Worm (Caenorhabditis elegans) whole organism, L4/young adult: ENCODE results near the gene T24H7.9.

Source experiments
- W03F9.2 ChIP-seq: fragments of 150-350 bp; optimal IDR thresholded peaks from 2 replicates; lab custom pipeline; 2014; ENCODE audit warnings: missing biosample characterization, missing genetic modification characterization
- dao-5 ChIP-seq: sonication (generic microtip); optimal IDR thresholded peaks from 2 replicates; lab custom pipeline; 2016; ENCODE audit warnings: missing genotype, missing genetic modification characterization, moderate library complexity, missing compliant biosample characterization
- him-1 ChIP-seq: sonication (generic microtip); optimal IDR thresholded peaks from 2 replicates; lab custom pipeline; 2016; ENCODE audit warnings: missing genotype, missing genetic modification reagents, missing genetic modification characterization, missing compliant biosample characterization

The T24H7.9 gene

DNA sequence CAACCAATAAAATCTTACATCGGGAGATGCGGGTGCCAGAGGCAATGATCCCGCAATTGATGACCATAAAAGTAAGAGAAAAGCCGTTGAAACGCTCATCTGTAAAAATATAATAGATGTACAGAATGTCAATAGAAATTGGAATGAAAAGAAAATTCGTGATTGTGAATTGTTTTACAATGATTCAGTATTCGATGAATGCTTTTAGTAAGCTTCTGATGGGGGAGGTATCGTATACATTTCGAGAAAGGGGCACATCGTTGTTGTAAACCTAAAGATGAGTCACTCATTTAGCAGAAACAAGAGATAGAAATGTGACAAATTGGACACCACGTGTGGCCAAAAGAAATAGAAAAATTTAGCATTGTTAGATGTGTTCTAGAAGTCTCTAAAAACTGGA lies 12.7 kb downstream of the T24H7.9 start, which contains the start of gene C30B5.6:
TSS of gene C30B5.6 (minus strand) at position 101 of the 400 bp plus-strand sequence.
- TF ChIP-seq him-1 (tag; lab: Kevin White, UChicago) = no peak
- no peak for TF ChIP-seq dao-5 (tag; lab: Kevin White, UChicago)
- TF ChIP-seq W03F9.2 (tag; lab: Kevin White, UChicago) = no peak

DNA sequence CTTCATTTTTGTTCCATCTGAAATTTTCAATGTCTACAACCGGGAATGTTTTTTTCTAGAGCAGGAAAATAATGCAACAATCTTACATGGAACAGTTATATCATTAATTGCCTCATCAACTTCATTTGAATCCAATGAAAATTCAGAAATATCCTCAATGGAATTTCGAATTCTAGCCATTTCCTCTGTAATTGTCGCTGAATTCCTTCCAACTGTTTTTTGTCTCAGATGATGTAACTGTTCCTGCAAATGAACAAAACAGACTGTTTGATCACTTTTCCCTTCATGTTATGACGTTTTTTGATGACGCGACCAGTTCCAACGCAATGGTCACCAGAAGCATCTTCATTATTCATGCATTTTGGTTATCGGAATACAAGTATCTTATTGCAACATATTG lies 13.8 kb downstream of the T24H7.9 start:
- no peak for TF ChIP-seq him-1 (tag; lab: Kevin White, UChicago)

DNA sequence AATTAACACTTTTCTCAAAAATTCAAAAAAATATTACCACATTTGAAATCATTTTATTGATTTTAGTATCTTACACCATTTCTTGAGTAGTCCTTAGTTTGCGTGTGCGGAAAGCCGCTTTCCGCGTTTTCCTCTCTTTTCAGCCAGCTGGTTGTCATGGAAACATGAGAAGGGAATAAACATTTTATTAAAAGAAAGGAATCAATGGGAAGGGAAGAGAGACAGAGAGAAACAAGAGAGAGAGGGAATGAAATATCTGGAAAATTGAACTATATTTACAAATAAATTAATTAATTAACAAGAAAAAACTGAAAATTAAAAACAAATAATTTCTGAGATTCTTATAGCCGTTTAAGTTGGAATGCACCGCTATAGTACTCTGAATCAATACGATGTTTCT lies 16.0 kb downstream of the T24H7.9 start, which contains the start of gene mks-2:
TSS of gene mks-2 (minus strand) at position 101 of the 400 bp plus-strand sequence.
- TF ChIP-seq W03F9.2 (tag; lab: Kevin White, UChicago) = no peak
- TF ChIP-seq him-1 (tag; lab: Kevin White, UChicago) = no peak
- no peak for TF ChIP-seq dao-5 (tag; lab: Kevin White, UChicago)

DNA sequence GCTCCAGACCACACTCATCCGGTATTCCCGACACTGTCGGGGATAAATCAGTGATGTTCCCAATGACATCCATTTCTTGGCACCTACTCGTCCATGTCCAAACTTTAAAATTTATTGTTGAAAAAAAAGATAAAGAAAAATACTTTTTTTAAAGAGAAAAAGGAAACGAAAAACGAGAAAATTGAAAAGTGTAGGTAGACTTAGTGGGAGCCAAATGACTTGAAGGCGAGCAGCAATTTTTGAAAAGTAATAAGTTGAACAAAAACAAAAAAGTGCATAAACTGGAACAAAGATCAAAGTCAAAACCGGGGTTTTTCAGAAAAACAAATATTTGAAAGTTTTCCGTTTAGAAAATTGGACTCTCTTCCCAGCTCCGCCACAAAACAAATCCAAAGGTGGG lies 27.2 kb downstream of the T24H7.9 start, which contains the start of gene daf-37:
TSS of gene daf-37 (minus strand) at position 101 of the 400 bp plus-strand sequence.
- TF ChIP-seq dao-5 (tag; lab: Kevin White, UChicago) = no peak
- TF ChIP-seq W03F9.2 (tag; lab: Kevin White, UChicago) = no peak
- TF ChIP-seq him-1 (tag; lab: Kevin White, UChicago) = no peak

DNA sequence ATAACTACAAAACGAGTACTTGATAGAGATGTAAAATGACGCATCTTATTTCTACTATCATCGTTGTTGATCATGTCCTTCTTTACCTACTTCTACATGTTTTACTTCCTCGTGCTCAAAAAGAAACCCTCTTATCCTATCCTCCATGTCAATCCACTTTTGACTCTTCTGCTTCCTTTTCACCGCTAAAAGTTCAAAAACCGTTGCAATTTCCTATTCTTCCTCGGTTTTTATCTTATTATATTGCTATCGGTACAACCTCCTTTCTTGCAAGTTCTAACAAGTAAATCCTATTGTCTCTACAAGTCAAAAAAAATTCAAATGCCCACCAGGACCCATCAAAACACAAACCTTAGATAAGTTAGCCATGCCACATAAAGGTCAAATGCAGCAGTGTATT lies 28.1 kb downstream of the T24H7.9 start:
- TF ChIP-seq W03F9.2 (tag; lab: Kevin White, UChicago) (no peak), him-1 (tag; lab: Kevin White, UChicago) (no peak), dao-5 (tag; lab: Kevin White, UChicago) (no peak)

DNA sequence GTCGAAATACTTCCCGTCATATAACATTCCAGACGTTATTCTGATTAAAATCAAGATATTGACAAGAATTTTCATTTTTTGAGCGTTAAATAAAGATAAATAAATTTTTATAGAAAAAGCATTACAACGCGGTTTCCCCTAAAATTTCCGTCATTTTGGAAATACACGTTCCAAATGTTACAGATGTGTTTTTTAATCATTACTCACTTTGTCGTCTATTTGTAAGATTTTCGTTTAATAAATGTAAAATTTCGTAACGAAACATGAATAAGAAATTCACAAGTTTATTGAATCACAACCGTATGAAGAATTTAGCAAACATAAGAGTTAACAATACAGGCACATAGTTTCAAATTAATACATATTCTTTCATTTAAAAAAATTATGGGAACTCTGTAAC lies 32.4 kb downstream of the T24H7.9 start, which contains the start of gene C30B5.17:
TSS of gene C30B5.17 (minus strand) at position 101 of the 400 bp plus-strand sequence.
- TF ChIP-seq him-1 (tag; lab: Kevin White, UChicago) (no peak), W03F9.2 (tag; lab: Kevin White, UChicago) (no peak), dao-5 (tag; lab: Kevin White, UChicago) (no peak)

DNA sequence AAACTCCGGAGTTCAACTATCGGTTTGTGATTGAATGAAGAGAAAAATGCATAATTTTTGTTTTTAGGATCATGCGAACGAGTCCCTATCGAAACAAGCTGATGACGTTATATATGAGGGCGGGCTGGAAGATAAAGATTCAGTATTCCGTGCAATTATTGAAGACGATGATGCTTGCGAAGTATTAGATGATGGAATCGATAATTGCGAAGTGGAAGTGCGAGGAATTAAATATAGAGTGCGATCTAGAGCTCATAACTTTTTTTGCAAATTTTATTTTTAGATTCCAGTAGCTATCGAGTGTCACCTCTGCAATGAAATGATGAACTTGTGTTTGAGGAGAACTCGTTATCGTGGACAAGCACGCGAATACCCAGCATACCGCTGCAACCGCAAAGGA lies 36.3 kb downstream of the T24H7.9 start:
- TF ChIP-seq dao-5 (tag; lab: Kevin White, UChicago) (no peak), W03F9.2 (tag; lab: Kevin White, UChicago) (no peak), him-1 (tag; lab: Kevin White, UChicago) (no peak)

DNA sequence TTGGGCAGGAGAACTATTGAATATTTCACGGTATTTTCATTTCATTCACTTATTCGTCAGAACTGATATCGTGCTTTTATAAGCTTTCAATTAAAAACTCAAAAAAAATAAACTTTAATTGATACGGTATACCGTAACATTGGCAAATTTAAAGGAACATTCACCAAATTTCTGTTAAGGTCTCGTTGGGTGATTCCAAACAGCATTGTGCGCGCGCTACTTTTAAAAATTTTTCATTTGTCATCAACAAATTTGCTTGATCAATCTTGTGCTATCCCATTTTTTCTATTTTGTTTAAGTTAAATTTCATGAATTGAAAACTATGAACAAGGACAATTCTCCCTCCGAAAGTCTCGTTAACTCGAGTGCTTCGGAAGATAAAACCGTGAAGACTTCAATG lies 36.8 kb downstream of the T24H7.9 start, which contains the start of gene szy-4:
TSS of gene szy-4 (plus strand) at position 229 of the 400 bp plus-strand sequence.
- no peak for TF ChIP-seq W03F9.2 (tag; lab: Kevin White, UChicago)
- no peak for TF ChIP-seq dao-5 (tag; lab: Kevin White, UChicago)
- no peak for TF ChIP-seq him-1 (tag; lab: Kevin White, UChicago)

DNA sequence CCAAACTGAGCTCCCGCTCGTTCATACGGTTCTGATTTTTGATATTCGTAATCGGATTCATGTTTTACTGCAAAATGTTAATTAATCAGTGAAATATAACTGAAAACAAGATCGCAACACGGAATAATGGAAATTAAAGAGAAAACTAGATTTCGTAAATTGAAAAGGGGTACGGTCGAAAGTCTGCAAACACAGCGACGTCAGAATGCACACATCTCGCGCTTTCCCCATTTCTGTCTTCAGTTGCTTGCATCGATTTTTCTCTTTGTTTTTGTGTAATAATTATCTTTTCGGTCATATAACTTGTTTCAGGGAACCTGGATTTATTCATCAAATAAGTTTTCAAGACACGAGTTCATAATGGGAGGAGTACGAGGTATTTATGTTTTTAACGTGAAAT lies 38.4 kb downstream of the T24H7.9 start, which contains the start of the genes rbmx-2 and C30B5.2:
TSS of gene rbmx-2 (minus strand) at position 74 of the 400 bp plus-strand sequence.
TSS of gene C30B5.2 (plus strand) at position 306 of the 400 bp plus-strand sequence.
- no peak for TF ChIP-seq dao-5 (tag; lab: Kevin White, UChicago)
- TF ChIP-seq him-1 (tag; lab: Kevin White, UChicago) = no peak
- no peak for TF ChIP-seq W03F9.2 (tag; lab: Kevin White, UChicago)

DNA sequence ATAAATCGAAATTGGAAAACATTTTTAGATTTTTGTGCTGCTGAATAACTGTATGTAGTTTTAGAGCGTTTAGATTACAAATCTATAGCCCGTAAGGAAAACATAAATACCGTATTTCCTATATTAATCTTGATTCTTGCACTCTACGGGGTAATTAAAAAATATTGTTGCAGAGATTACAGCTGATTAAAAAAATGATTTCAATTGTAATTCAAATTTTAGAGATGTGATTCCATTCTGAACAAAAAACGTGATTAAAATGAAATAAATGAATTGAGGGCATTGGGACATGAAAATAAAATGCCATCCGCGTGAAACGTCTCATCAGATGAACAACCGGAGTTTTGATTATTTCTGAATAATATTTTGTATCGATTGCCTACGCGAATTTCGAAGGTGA lies 42.8 kb downstream of the T24H7.9 start, which contains the start of gene cpb-2:
TSS of gene cpb-2 (plus strand) at position 301 of the 400 bp plus-strand sequence.
- TF ChIP-seq dao-5 (tag; lab: Kevin White, UChicago) = no peak
- TF ChIP-seq him-1 (tag; lab: Kevin White, UChicago) = no peak
- TF ChIP-seq W03F9.2 (tag; lab: Kevin White, UChicago) = no peak

DNA sequence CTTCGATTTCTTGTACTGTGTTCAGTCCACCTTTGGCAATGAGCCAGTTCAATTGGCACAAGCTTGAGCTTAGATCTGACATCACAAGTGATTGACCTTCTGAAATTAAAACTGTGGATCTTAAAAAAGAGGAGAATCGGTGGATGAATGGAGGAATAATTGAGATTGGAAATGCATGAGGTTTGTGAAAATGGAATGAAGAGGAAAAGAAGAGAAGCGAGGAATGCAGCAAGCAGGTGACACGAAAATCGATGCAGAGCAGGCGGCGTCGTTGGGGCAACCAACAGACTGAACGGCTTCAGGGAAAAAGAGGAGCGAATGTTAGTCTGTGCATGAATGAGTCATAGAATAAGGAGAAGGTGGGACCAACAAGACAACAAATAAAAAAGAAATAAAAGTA lies 44.0 kb downstream of the T24H7.9 start, which contains the start of gene fkh-8:
TSS of gene fkh-8 (minus strand) at position 101 of the 400 bp plus-strand sequence.
- no peak for TF ChIP-seq him-1 (tag; lab: Kevin White, UChicago)
- no peak for TF ChIP-seq W03F9.2 (tag; lab: Kevin White, UChicago)
- TF ChIP-seq dao-5 (tag; lab: Kevin White, UChicago) = no peak

DNA sequence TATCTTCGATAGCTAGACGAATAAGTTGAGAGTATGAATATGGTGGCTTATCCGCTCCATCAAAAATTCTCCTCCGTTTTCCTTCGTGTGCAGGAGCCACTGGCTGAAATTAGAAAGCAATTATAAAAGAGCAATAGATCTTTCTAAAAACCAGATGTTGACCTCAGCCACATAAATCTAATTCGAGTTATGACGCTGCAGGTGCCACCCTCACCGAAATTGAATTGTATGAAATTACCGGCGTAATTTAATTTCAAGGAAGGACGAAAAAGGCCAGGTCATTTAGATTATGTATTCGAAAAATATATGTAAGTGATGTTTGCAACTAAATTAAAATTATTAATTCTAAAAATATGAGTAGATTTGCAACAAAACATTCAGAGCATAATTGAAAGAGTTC lies 44.5 kb downstream of the T24H7.9 start:
- TF ChIP-seq W03F9.2 (tag; lab: Kevin White, UChicago) (no peak), dao-5 (tag; lab: Kevin White, UChicago) (no peak), him-1 (tag; lab: Kevin White, UChicago) (no peak)
